Fruit fly (Drosophila melanogaster): ENCODE results near the gene path.

The path gene

DNA sequence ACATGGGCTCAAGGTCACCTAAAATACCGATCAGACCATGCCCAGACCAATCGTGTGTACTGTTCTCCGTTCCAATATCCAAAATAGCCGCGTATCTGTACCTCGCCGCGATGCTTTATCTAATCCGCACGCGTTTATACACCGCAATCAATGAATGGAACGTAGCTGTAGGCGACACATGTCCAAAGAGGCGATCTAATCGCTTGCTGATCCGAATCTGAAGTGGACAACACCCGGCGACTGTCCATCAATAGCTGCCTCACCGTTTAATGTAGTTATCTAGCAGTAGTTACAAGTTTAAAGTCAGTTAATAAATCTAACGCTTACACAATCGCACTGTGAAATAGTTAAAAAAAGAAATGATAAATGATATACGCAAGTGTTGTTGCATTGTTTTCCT is 52.7 kb downstream of the path start:
- no peak for TF ChIP-seq Sin3A (optimal IDR thresholded peaks at IDR 0.05)
- TF ChIP-seq psq (optimal IDR thresholded peaks at IDR 0.05): no peak
- no peak for TF ChIP-seq h (optimal IDR thresholded peaks at IDR 0.05)

dm6 chr3L:9451522-9452118 is 53.5 kb downstream of the path start, which contains the start of the genes CG3448 and ghi:
CG3448 (minus strand) TSS chr3L:9451572.
ghi (plus strand) TSS chr3L:9451876.
- TF ChIP-seq h (optimal IDR thresholded peaks at IDR 0.05): no peak
- TF ChIP-seq Sin3A (optimal IDR thresholded peaks at IDR 0.05): no peak
- no peak for TF ChIP-seq Myc (optimal IDR thresholded peaks at IDR 0.05)
- no peak for TF ChIP-seq psq (optimal IDR thresholded peaks at IDR 0.05)
- TF ChIP-seq ttk (optimal IDR thresholded peaks at IDR 0.05): no peak
- TF ChIP-seq insv (optimal IDR thresholded peaks at IDR 0.05): no peak

- no peak for TF ChIP-seq insv (optimal IDR thresholded peaks at IDR 0.05)
- TF ChIP-seq Sin3A (optimal IDR thresholded peaks at IDR 0.05): no peak
Measured at dm6 chr3L:9447239-9447777, 57.8 kb downstream of the path start.

DNA sequence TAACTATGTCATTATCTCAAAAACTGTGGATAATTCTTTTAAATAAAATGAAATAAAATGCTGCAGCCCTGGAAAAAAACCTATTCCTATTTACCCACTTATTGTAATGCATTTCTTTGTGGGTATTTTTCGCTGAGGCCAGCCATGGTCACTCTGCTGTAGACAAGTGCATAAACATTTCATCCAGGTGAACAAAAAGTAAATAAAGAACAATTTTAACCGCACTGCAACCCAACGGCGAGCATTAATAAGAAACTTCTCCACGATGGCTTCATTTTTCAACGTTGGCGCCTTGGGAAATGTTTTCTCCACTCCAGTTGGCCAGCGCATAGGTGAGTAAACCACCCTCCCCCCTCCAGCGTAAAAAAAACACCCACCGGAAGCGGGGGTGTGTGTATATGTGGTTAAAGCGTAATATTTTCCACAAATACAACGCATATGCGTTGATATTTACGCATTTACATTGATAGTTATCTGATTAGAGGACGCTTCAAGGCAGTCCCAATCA is 58.3 kb downstream of the path start, which contains the start of gene CG3529:
Gene CG3529 (plus strand): TSS at position 134 of the 508 bp plus-strand sequence.
- TF ChIP-seq ttk (optimal IDR thresholded peaks at IDR 0.05) (no peak), Myc (optimal IDR thresholded peaks at IDR 0.05) (no peak), h (optimal IDR thresholded peaks at IDR 0.05) (no peak), Sin3A (optimal IDR thresholded peaks at IDR 0.05) (no peak), insv (optimal IDR thresholded peaks at IDR 0.05) (no peak), psq (optimal IDR thresholded peaks at IDR 0.05) (no peak)
